Fruit fly (Drosophila melanogaster): ENCODE data around the gene CG43740.

Gene CG43740

dm6 chrX:10365748-10366415 lies 32.4 kb downstream of the CG43740 start (continued):
- TF ChIP-seq trem (tag; optimal IDR thresholded peaks at IDR 0.05) (peak; percentile 27), unc-4 (GFP tag; IDR thresholded peaks at IDR 0.05; ENCODE audit: partially characterized antibody) (peak; percentile 90), ewg (GFP tag; optimal IDR thresholded peaks at IDR 0.05) (peak; percentile 12), CG3065 (GFP tag; optimal IDR thresholded peaks at IDR 0.05) (no peak), Mes4 (GFP tag; optimal IDR thresholded peaks at IDR 0.05) (no peak), nerfin-2 (GFP tag; IDR thresholded peaks at IDR 0.05; ENCODE audit: partially characterized antibody) (peak; percentile 95), pita (GFP tag; optimal IDR thresholded peaks at IDR 0.05) (no peak), CG14441 (GFP tag; IDR thresholded peaks at IDR 0.05) (no peak), Kr (GFP tag; optimal IDR thresholded peaks at IDR 0.05) (no peak), row (GFP tag; IDR thresholded peaks at IDR 0.05) (peak; percentile 26; the same call in 2 of the 3 replicates), corto (GFP tag; optimal IDR thresholded peaks at IDR 0.05) (no peak), CG8388 (GFP tag; optimal IDR thresholded peaks at IDR 0.05) (no peak), Hmr (GFP tag; optimal IDR thresholded peaks at IDR 0.05) (peak; percentile 25), Dek (tag; optimal IDR thresholded peaks at IDR 0.05) (no peak), sim (GFP tag; IDR thresholded peaks at IDR 0.05) (no peak), BtbVII (GFP tag; optimal IDR thresholded peaks at IDR 0.05) (no peak), Opbp (GFP tag; IDR thresholded peaks at IDR 0.05; ENCODE audit: partially characterized antibody) (peak; percentile 90; the same call in 2 of the 3 replicates), D19B (GFP tag; optimal IDR thresholded peaks at IDR 0.05) (no peak), CG5180 (GFP tag; optimal IDR thresholded peaks at IDR 0.05) (no peak), bcd (GFP tag; optimal IDR thresholded peaks at IDR 0.05) (peak; percentile 29), ftz-f1 (GFP tag; optimal IDR thresholded peaks at IDR 0.05) (peak; percentile 15), bbx (GFP tag; IDR thresholded peaks at IDR 0.05; ENCODE audit: partially characterized antibody) (peak; percentile 96), tin (GFP tag; optimal IDR thresholded peaks at IDR 0.05) (peak; percentile 2), CG12155 (GFP tag; optimal IDR thresholded peaks at IDR 0.05) (no peak), jigr1 (GFP tag; IDR thresholded peaks at IDR 0.05) (no peak), kni (GFP tag; optimal IDR thresholded peaks at IDR 0.05) (no peak), Vsx1 (GFP tag; optimal IDR thresholded peaks at IDR 0.05) (no peak), CG12104 (GFP tag; optimal IDR thresholded peaks at IDR 0.05) (no peak), tna (GFP tag; IDR thresholded peaks at IDR 0.05; ENCODE audit: partially characterized antibody) (peak; percentile 94), Dip2 (GFP tag; IDR thresholded peaks at IDR 0.05) (no peak), Bgb (GFP tag; IDR thresholded peaks at IDR 0.05; ENCODE audit: partially characterized antibody) (peak; percentile 96), knrl (GFP tag; IDR thresholded peaks at IDR 0.05; ENCODE audit: partially characterized antibody) (peak; percentile 83), chinmo (GFP tag; IDR thresholded peaks at IDR 0.05; ENCODE audit: partially characterized antibody) (peak; percentile 92), cg (GFP tag; optimal IDR thresholded peaks at IDR 0.05) (peak; percentile 97), CG6175 (GFP tag; IDR thresholded peaks at IDR 0.05) (no peak), schlank (tag; optimal IDR thresholded peaks at IDR 0.05) (no peak), pfk (GFP tag; optimal IDR thresholded peaks at IDR 0.05) (no peak), Atf3 (GFP tag; optimal IDR thresholded peaks at IDR 0.05) (no peak), Hand (GFP tag; optimal IDR thresholded peaks at IDR 0.05) (no peak), ken (GFP tag; IDR thresholded peaks at IDR 0.05) (peak; percentile 19; the same call in 1 of the 3 replicates), Scr (GFP tag; IDR thresholded peaks at IDR 0.05; ENCODE audit: partially characterized antibody) (peak; percentile 89), prd (optimal IDR thresholded peaks at IDR 0.05) (no peak), prd (GFP tag; IDR thresholded peaks at IDR 0.05) (no peak), phol (tag; optimal IDR thresholded peaks at IDR 0.05) (peak; percentile 15), grn (GFP tag; optimal IDR thresholded peaks at IDR 0.05) (no peak), HHEX (GFP tag; optimal IDR thresholded peaks at IDR 0.05) (peak; percentile 42), CG34422 (GFP tag; IDR thresholded peaks at IDR 0.05) (peak; percentile 42; the same call in 1 of the 3 replicates), wek (GFP tag; optimal IDR thresholded peaks at IDR 0.05) (peak; percentile 23)

Measured in whole organism, embryonic.